Worm (Caenorhabditis elegans) whole organism, young adult: ENCODE data around the gene pqn-74.
A peak's percentile ranks its signal among the peaks of the same experiment; 100 is the strongest.

Source experiments
- B0336.3 ChIP-seq: fragments of 200-800 bp; sonication (Bioruptor generic); IDR thresholded peaks from 2 replicates; pipeline ENCODE4 v1.3.6; 2022; ENCODE audit warnings: missing genetic modification characterization, missing compliant biosample characterization
- D2030.7 ChIP-seq: fragments of 200-800 bp; sonication (Bioruptor generic); IDR thresholded peaks from 2 replicates; pipeline ENCODE4 v1.3.6; 2022; ENCODE audit warnings: missing genetic modification reagents, missing genetic modification characterization, missing compliant biosample characterization
- F22D6.2 ChIP-seq: sonication (generic microtip); optimal IDR thresholded peaks from 2 replicates; lab custom pipeline; 2016; ENCODE audit warnings: mild to moderate bottlenecking, missing genetic modification characterization, missing compliant biosample characterization
- K11D2.4 ChIP-seq: fragments of 200-800 bp; sonication (Bioruptor generic); IDR thresholded peaks from 2 replicates; pipeline ENCODE4 v1.3.6; 2022; ENCODE audit warnings: missing genetic modification reagents, missing genetic modification characterization, missing compliant biosample characterization
- Y67H2A.10 ChIP-seq: fragments of 200-800 bp; sonication (Bioruptor generic); conservative IDR thresholded peaks from 2 replicates; pipeline ENCODE4 v1.3.6; 2022; ENCODE audit warnings: missing genetic modification reagents, missing genetic modification characterization, missing compliant biosample characterization
- ZK185.1 ChIP-seq: sonication (generic microtip); optimal IDR thresholded peaks from 2 replicates; lab custom pipeline; 2016; ENCODE audit warnings: mild to moderate bottlenecking, missing genetic modification characterization, missing compliant biosample characterization; ENCODE audit not compliant: poor library complexity, severe bottlenecking
- ama-1 ChIP-seq, 3 experiments: fragments of 150-350 bp in 1 of 3; sonication (generic microtip) in 2 of 3; optimal IDR thresholded peaks; 2 replicates each; lab custom pipeline; 2014 to 2018; ENCODE audit warnings: missing biosample characterization in 2 of 3, missing genetic modification characterization in 2 of 3, missing genetic modification reagents in 2 of 3
- aptf-2 ChIP-seq: fragments of 200-800 bp; sonication (Bioruptor generic); conservative IDR thresholded peaks from 2 replicates; pipeline ENCODE4 v1.3.6; 2022; ENCODE audit warnings: missing genetic modification reagents, missing genetic modification characterization, missing compliant biosample characterization
- atf-7 ChIP-seq: sonication (generic microtip); optimal IDR thresholded peaks from 2 replicates; lab custom pipeline; 2017; ENCODE audit warnings: mild to moderate bottlenecking, missing genetic modification characterization, missing compliant biosample characterization
- attf-3 ChIP-seq: fragments of 200-800 bp; sonication (Bioruptor generic); conservative IDR thresholded peaks from 2 replicates; pipeline ENCODE4 v1.3.6; 2022; ENCODE audit warnings: missing genetic modification reagents, missing genetic modification characterization, missing compliant biosample characterization
- attf-6 ChIP-seq: fragments of 200-800 bp; sonication (Bioruptor generic); IDR thresholded peaks from 2 replicates; pipeline ENCODE4 v1.3.6; 2022; ENCODE audit warnings: missing genetic modification reagents, missing genetic modification characterization, missing compliant biosample characterization
- bed-1 ChIP-seq: fragments of 200-800 bp; sonication (Bioruptor generic); IDR thresholded peaks from 2 replicates; pipeline ENCODE4 v1.3.6; 2022; ENCODE audit warnings: missing genetic modification reagents, missing genetic modification characterization, missing compliant biosample characterization
- cebp-1 ChIP-seq, 2 experiments: fragments of 200-800 bp in 1 of 2; sonication (Bioruptor generic) in 1 of 2; sonication (generic microtip) in 1 of 2; IDR thresholded peaks in 1 of 2; optimal IDR thresholded peaks in 1 of 2; 2 replicates each; pipeline versions ENCODE4 v1.3.6 to Lab custom; 2017 to 2022; ENCODE audit warnings: missing compliant biosample characterization in 2 of 2, missing genetic modification characterization in 2 of 2, mild to moderate bottlenecking in 1 of 2, missing genetic modification reagents in 1 of 2, moderate library complexity in 1 of 2
- cebp-2 ChIP-seq: fragments of 200-800 bp; sonication (Bioruptor generic); IDR thresholded peaks from 2 replicates; pipeline ENCODE4 v1.3.6; 2022; ENCODE audit warnings: missing genetic modification characterization, missing compliant biosample characterization
- ceh-27 ChIP-seq: fragments of 200-800 bp; sonication (Bioruptor generic); optimal IDR thresholded peaks from 2 replicates; lab custom pipeline; 2018; ENCODE audit warnings: mild to moderate bottlenecking, missing genetic modification characterization, moderate library complexity, missing compliant biosample characterization
- ceh-40 ChIP-seq: fragments of 200-800 bp; sonication (Bioruptor generic); IDR thresholded peaks from 2 replicates; pipeline ENCODE4 v1.3.6; 2022; ENCODE audit warnings: missing genetic modification characterization, missing compliant biosample characterization
- die-1 ChIP-seq: sonication (generic microtip); optimal IDR thresholded peaks from 2 replicates; lab custom pipeline; 2016; ENCODE audit warnings: missing genotype, mild to moderate bottlenecking, missing genetic modification characterization, missing compliant biosample characterization
- dpff-1 ChIP-seq: sonication (generic microtip); optimal IDR thresholded peaks from 2 replicates; lab custom pipeline; 2017; ENCODE audit warnings: mild to moderate bottlenecking, missing genetic modification characterization, missing compliant biosample characterization
- egl-18 ChIP-seq: fragments of 200-800 bp; sonication (Bioruptor generic); IDR thresholded peaks from 2 replicates; pipeline ENCODE4 v1.3.6; 2022; ENCODE audit warnings: missing genetic modification reagents, missing genetic modification characterization, missing compliant biosample characterization
- ets-4 ChIP-seq: fragments of 200-800 bp; sonication (Bioruptor generic); optimal IDR thresholded peaks from 2 replicates; lab custom pipeline; 2018; ENCODE audit warnings: mild to moderate bottlenecking, missing genetic modification characterization, missing compliant biosample characterization
- gei-17 ChIP-seq: fragments of 200-800 bp; sonication (Bioruptor generic); optimal IDR thresholded peaks from 2 replicates; lab custom pipeline; 2018; ENCODE audit warnings: mild to moderate bottlenecking, missing genetic modification characterization, missing compliant biosample characterization
- hlh-12 ChIP-seq: sonication (generic microtip); optimal IDR thresholded peaks from 2 replicates; lab custom pipeline; 2016; ENCODE audit warnings: missing genetic modification characterization, missing compliant biosample characterization
- hmg-20 ChIP-seq: fragments of 200-800 bp; sonication (Bioruptor generic); IDR thresholded peaks from 2 replicates; pipeline ENCODE4 v1.3.6; 2022; ENCODE audit warnings: missing genetic modification reagents, missing genetic modification characterization, missing compliant biosample characterization
- hrde-1 ChIP-seq: sonication (generic microtip); optimal IDR thresholded peaks from 2 replicates; lab custom pipeline; 2016; ENCODE audit warnings: missing genetic modification characterization, mild to moderate bottlenecking, missing compliant biosample characterization, moderate library complexity, missing genotype, missing genetic modification reagents, borderline replicate concordance
- let-526 ChIP-seq: fragments of 200-800 bp; sonication (Bioruptor generic); IDR thresholded peaks from 2 replicates; pipeline ENCODE4 v1.3.6; 2022; ENCODE audit warnings: missing genetic modification reagents, missing genetic modification characterization, missing compliant biosample characterization
- lin-26 ChIP-seq: fragments of 200-800 bp; sonication (Bioruptor generic); IDR thresholded peaks from 2 replicates; pipeline ENCODE4 v1.3.6; 2022; ENCODE audit warnings: missing genetic modification reagents, missing genetic modification characterization, missing compliant biosample characterization
- lin-35 ChIP-seq, 3 experiments: fragments of 150-350 bp in 2 of 3; sonication (generic microtip) in 1 of 3; optimal IDR thresholded peaks; 2 replicates each; lab custom pipeline; 2014 to 2018; ENCODE audit warnings: missing biosample characterization in 3 of 3, missing genetic modification characterization in 3 of 3, missing genetic modification reagents in 3 of 3
- lin-54 ChIP-seq: fragments of 200-800 bp; sonication (Bioruptor generic); optimal IDR thresholded peaks from 2 replicates; lab custom pipeline; 2018; ENCODE audit warnings: mild to moderate bottlenecking, missing genetic modification characterization, missing compliant biosample characterization
- lsy-27 ChIP-seq: sonication (generic microtip); optimal IDR thresholded peaks from 2 replicates; lab custom pipeline; 2017; ENCODE audit warnings: missing genetic modification characterization, mild to moderate bottlenecking, missing compliant biosample characterization, antibody characterized with exemption, missing genotype, borderline replicate concordance; ENCODE audit not compliant: insufficient read depth
- mes-4 ChIP-seq: sonication (generic microtip); optimal IDR thresholded peaks from 2 replicates; lab custom pipeline; 2016; ENCODE audit warnings: missing genotype, missing genetic modification characterization, missing compliant biosample characterization
- mxl-1 ChIP-seq: sonication (generic microtip); optimal IDR thresholded peaks from 2 replicates; lab custom pipeline; 2016; ENCODE audit warnings: missing genetic modification characterization, missing compliant biosample characterization
- nfya-2 ChIP-seq: fragments of 200-800 bp; sonication (Bioruptor generic); IDR thresholded peaks from 2 replicates; pipeline ENCODE4 v1.3.6; 2022; ENCODE audit warnings: missing genetic modification reagents, missing genetic modification characterization, missing compliant biosample characterization
- nhr-27 ChIP-seq: fragments of 200-800 bp; sonication (Bioruptor generic); optimal IDR thresholded peaks from 2 replicates; lab custom pipeline; 2018; ENCODE audit warnings: mild to moderate bottlenecking, missing genetic modification characterization, moderate library complexity, missing compliant biosample characterization
- sea-2 ChIP-seq: fragments of 200-800 bp; sonication (Bioruptor generic); IDR thresholded peaks from 2 replicates; pipeline ENCODE4 v1.3.6; 2022; ENCODE audit warnings: missing genetic modification characterization, missing compliant biosample characterization
- snpc-4 ChIP-seq, 5 experiments: fragments of 150-350 bp in 1 of 5; sonication (generic microtip) in 4 of 5; optimal IDR thresholded peaks; 2 replicates each; lab custom pipeline; 2014 to 2018; ENCODE audit warnings: missing genetic modification characterization in 5 of 5, missing biosample characterization in 3 of 5, antibody characterized with exemption in 2 of 5, mild to moderate bottlenecking in 2 of 5, missing compliant biosample characterization in 2 of 5, missing genotype in 2 of 5, moderate library complexity in 2 of 5, missing genetic modification reagents in 1 of 5
- somi-1 ChIP-seq: fragments of 200-800 bp; sonication (Bioruptor generic); optimal IDR thresholded peaks from 2 replicates; lab custom pipeline; 2018; ENCODE audit warnings: mild to moderate bottlenecking, missing genetic modification characterization, missing compliant biosample characterization
- tbp1 ChIP-seq: fragments of 200-800 bp; sonication (Bioruptor generic); optimal IDR thresholded peaks from 2 replicates; lab custom pipeline; 2018; ENCODE audit warnings: mild to moderate bottlenecking, missing genetic modification characterization, missing compliant biosample characterization
- tbx-9 ChIP-seq: sonication (generic microtip); optimal IDR thresholded peaks from 2 replicates; lab custom pipeline; 2016; ENCODE audit warnings: borderline replicate concordance, missing genetic modification characterization, inconsistent platforms, missing compliant biosample characterization
- unc-62 ChIP-seq: fragments of 150-350 bp; optimal IDR thresholded peaks from 2 replicates; lab custom pipeline; 2014; ENCODE audit warnings: missing biosample characterization, missing genetic modification reagents, missing genetic modification characterization
- xnd-1 ChIP-seq: sonication (generic microtip); optimal IDR thresholded peaks from 2 replicates; lab custom pipeline; 2016; ENCODE audit warnings: missing genotype, missing genetic modification reagents, missing genetic modification characterization, missing compliant biosample characterization
- zfh-2 ChIP-seq: fragments of 200-800 bp; sonication (Bioruptor generic); conservative IDR thresholded peaks from 2 replicates; pipeline ENCODE4 v1.3.6; 2022; ENCODE audit warnings: missing genetic modification reagents, missing genetic modification characterization, missing compliant biosample characterization
- ztf-28 ChIP-seq: fragments of 200-800 bp; sonication (Bioruptor generic); IDR thresholded peaks from 2 replicates; pipeline ENCODE4 v1.3.6; 2022; ENCODE audit warnings: missing genetic modification reagents, missing genetic modification characterization, missing compliant biosample characterization
- ztf-6 ChIP-seq: fragments of 200-800 bp; sonication (Bioruptor generic); IDR thresholded peaks from 2 replicates; pipeline ENCODE4 v1.3.6; 2022; ENCODE audit warnings: missing genetic modification reagents, missing genetic modification characterization, missing compliant biosample characterization

Gene pqn-74

DNA sequence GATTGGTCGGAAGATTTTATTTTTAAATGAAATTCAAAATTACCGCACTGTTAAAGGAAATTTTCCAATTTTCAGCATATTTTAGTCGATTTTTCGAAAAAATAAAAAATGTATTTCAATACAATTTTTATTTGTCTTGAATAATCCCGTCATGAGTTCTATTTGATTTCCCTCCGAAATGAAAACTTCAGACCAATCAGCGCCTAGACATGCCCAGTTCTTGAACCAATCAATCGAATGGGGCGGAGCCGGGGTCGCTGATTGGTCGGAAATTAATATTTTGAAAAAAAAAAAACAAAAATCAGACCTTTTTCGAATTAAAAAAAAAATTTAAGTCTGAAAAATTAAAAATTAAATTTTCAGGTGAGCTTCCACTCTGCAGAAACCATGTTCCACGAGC, 21.6 kb downstream of the pqn-74 start:
- no peak for TF ChIP-seq K11D2.4 (GFP tag; lab: Robert Waterston, UW)
- TF ChIP-seq atf-7 (tag; lab: Kevin White, UChicago) = no peak
- no peak for TF ChIP-seq ceh-40
- no peak for TF ChIP-seq cebp-2 (GFP tag; lab: Robert Waterston, UW)
- no peak for TF ChIP-seq let-526 (GFP tag; lab: Robert Waterston, UW)
- no peak for TF ChIP-seq lin-35 (GFP tag; optimal IDR thresholded peaks at IDR 0.05; lab: Kevin White, UChicago)
- no peak for TF ChIP-seq B0336.3 (GFP tag; lab: Robert Waterston, UW)
- no peak for TF ChIP-seq zfh-2
- TF ChIP-seq mxl-1 (tag; lab: Kevin White, UChicago) = no peak
- no peak for TF ChIP-seq nfya-2 (GFP tag; lab: Robert Waterston, UW)

DNA sequence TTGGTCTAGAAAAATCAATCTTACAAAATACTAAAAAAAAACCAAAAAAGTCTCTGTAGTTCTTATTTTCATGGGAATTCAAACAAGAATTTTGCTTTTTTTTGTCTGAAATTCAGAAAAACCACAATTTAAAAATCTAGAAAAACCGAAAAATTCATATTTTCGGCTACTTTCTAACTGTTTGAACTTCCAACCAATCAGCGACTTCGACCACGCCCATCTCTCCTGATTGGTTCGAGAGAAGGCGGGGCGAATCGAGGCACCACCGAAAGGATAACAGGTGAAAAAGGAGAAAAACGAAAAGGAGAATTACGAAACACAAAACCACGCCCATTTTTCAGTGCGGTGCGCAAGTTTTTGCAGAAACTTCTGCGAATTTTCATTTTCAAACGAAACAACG, 26.4 kb downstream of the pqn-74 start:
- TF ChIP-seq tbp1 (GFP tag; lab: Kevin White, UChicago) (no peak), lin-54 (no peak), tbx-9 (no peak), lsy-27 (tag; lab: Kevin White, UChicago) (no peak)

DNA sequence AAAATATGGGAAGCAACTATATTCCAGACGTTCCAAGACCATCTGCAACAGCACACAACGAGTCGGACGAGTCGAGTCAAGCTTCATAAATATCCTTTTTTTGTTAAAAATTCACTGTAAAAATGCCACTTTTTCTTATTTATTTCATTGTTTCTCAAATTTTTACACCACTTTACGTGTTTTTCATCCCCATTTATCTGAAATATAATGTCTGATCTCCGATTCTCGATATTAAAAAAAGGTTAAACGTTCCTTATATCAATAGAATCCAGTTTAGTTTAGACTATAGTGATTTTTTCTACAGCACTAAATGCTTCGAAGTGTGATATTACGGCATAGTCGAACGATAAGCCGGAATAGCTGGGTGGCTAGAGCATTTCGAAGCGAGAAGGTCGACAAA, 27.8 kb downstream of the pqn-74 start, which contains the start of gene Y67H2A.7:
Y67H2A.7 (plus strand) TSS at position 301 of the 400 bp plus-strand sequence.
- TF ChIP-seq hmg-20 (GFP tag; lab: Robert Waterston, UW) (no peak), somi-1 (GFP tag; lab: Kevin White, UChicago) (no peak), sea-2 (GFP tag; lab: Robert Waterston, UW) (no peak), xnd-1 (tag; lab: Kevin White, UChicago) (no peak), Y67H2A.10 (GFP tag; lab: Robert Waterston, UW) (no peak), hlh-12 (tag; lab: Kevin White, UChicago) (no peak), aptf-2 (GFP tag; lab: Robert Waterston, UW) (no peak), ZK185.1 (no peak), cebp-2 (GFP tag; lab: Robert Waterston, UW) (no peak), egl-18 (GFP tag; lab: Robert Waterston, UW) (no peak), D2030.7 (GFP tag; lab: Robert Waterston, UW) (no peak), hrde-1 (tag; lab: Kevin White, UChicago) (no peak), attf-3 (GFP tag; lab: Robert Waterston, UW) (no peak), F22D6.2 (tag; lab: Kevin White, UChicago) (no peak), mes-4 (tag; lab: Kevin White, UChicago) (no peak), die-1 (tag; lab: Kevin White, UChicago) (no peak), lin-35 (GFP tag; optimal IDR thresholded peaks at IDR 0.05; lab: Kevin White, UChicago) (no peak), ztf-6 (GFP tag; lab: Robert Waterston, UW) (no peak), bed-1 (no peak)

DNA sequence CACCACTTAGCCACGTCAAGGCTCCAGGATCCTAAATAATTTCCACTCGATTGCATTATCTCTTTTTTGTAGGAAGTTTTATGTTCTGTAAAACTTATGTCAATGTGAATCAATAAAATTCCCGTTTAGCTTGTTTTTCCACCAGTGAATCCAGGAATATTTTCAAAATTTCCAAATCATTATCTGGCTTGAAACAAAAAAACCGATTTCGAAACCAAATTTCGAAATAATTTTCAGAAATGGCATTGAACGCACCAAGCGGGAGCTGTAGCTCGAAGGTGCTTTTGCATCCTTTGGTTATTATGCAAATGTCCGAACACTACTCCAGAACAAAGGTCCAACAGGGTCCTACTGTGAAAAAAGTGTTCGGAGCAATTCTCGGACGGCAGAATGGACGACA, 30.6 kb downstream of the pqn-74 start, which contains the start of gene csn-6:
csn-6 (plus strand) TSS at position 234 of the 400 bp plus-strand sequence.
- TF ChIP-seq ceh-27 (no peak), cebp-1 (GFP tag; IDR thresholded peaks at IDR 0.05; lab: Robert Waterston, UW) (no peak), cebp-1 (tag; optimal IDR thresholded peaks at IDR 0.05; lab: Kevin White, UChicago) (peak; percentile 44), unc-62 (GFP tag; lab: Kevin White, UChicago) (no peak), dpff-1 (tag; lab: Kevin White, UChicago) (no peak), zfh-2 (no peak), snpc-4 (GFP tag; optimal IDR thresholded peaks at IDR 0.05; lab: Kevin White, UChicago) (no peak), snpc-4 (tag; optimal IDR thresholded peaks at IDR 0.05; lab: Kevin White, UChicago) (peak in 1 of 4 experiments; percentile 1), Y67H2A.10 (GFP tag; lab: Robert Waterston, UW) (no peak), cebp-2 (GFP tag; lab: Robert Waterston, UW) (0 out of 2 replicates have a peak, but pooled peaks have one; percentile 32), lin-35 (GFP tag; optimal IDR thresholded peaks at IDR 0.05; lab: Kevin White, UChicago) (no peak), attf-6 (GFP tag; lab: Robert Waterston, UW) (peak; percentile 29; the same call in 1 of the 2 replicates), ztf-28 (GFP tag; lab: Robert Waterston, UW) (no peak), let-526 (GFP tag; lab: Robert Waterston, UW) (no peak), ama-1 (optimal IDR thresholded peaks at IDR 0.05; lab: Kevin White, UChicago) (no peak), ama-1 (GFP tag; optimal IDR thresholded peaks at IDR 0.05; lab: Kevin White, UChicago) (no peak), gei-17 (no peak), ets-4 (no peak), nhr-27 (tag; lab: Kevin White, UChicago) (peak; percentile 9), lin-26 (GFP tag; lab: Robert Waterston, UW) (no peak)
